Worm (Caenorhabditis elegans): ENCODE measurements around the gene D1005.10.

The D1005.10 gene

DNA sequence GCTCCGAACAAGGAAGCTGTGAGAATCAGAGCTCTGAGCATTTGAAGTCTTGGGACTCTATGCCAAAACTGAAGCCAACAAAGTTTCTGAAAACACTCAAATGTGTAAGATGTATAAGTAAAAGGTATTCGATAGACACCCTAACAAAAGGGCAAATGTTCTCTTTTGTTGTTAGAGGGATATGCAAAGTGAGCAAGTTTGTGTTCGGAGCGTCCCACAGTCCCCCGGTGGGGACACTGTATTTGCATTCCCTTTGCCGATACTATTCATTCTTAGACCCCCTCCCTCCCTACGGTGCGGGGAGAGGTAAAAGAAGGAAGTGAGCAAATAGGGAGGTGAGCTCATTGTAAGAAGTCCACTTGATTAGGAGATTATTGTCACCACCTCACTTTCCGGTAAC lies 11.6 kb upstream of the D1005.10 start, which contains the start of gene F09E10.6:
Gene F09E10.6 (minus strand): TSS at position 101 of the 400 bp plus-strand sequence.
- TF ChIP-seq ztf-29 (GFP tag; IDR thresholded peaks at IDR 0.05) = no peak
- no peak for TF ChIP-seq ref-1 (GFP tag; conservative IDR thresholded peaks at IDR 0.05)
- no peak for TF ChIP-seq tab-1 (GFP tag; IDR thresholded peaks at IDR 0.05)
- TF ChIP-seq flt-1 (GFP tag; IDR thresholded peaks at IDR 0.05) = no peak
- TF ChIP-seq ztf-23 (GFP tag; IDR thresholded peaks at IDR 0.05) = no peak
- TF ChIP-seq klf-2 (GFP tag; conservative IDR thresholded peaks at IDR 0.05) = no peak
- TF ChIP-seq T22C8.4 (GFP tag; IDR thresholded peaks at IDR 0.05) = no peak
- no peak for TF ChIP-seq med-1 (GFP tag; optimal IDR thresholded peaks at IDR 0.05; ENCODE audit: insufficient read depth)
- no peak for TF ChIP-seq cog-1 (tag; optimal IDR thresholded peaks at IDR 0.05)

DNA sequence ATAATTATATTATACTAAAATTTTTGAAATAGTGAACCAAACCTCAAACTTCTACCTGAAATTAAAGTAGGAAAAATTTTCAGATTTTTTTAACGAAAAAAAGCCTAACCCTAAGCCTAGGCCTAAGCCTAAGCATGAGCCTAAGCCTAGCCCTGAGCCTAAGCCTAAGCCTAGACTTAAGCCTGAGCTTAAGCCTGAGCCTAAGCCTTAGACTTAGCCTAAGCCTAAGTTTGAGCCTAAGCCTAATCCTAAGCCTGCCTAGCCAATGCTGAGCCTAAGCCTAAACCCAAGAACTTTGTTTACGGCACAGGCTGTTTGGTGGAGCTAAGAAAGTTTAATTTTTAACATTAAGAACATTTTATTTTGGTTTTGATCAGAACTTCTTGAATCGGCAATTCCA lies 10.0 kb upstream of the D1005.10 start:
- TF ChIP-seq ref-1 (GFP tag; conservative IDR thresholded peaks at IDR 0.05) (no peak), flt-1 (GFP tag; IDR thresholded peaks at IDR 0.05) (no peak), med-1 (GFP tag; optimal IDR thresholded peaks at IDR 0.05; ENCODE audit: insufficient read depth) (no peak), tab-1 (GFP tag; IDR thresholded peaks at IDR 0.05) (no peak), T22C8.4 (GFP tag; IDR thresholded peaks at IDR 0.05) (no peak), ztf-23 (GFP tag; IDR thresholded peaks at IDR 0.05) (no peak), cog-1 (tag; optimal IDR thresholded peaks at IDR 0.05) (no peak), ztf-29 (GFP tag; IDR thresholded peaks at IDR 0.05) (no peak; the same call in 1 of the 2 replicates), klf-2 (GFP tag; conservative IDR thresholded peaks at IDR 0.05) (no peak)

DNA sequence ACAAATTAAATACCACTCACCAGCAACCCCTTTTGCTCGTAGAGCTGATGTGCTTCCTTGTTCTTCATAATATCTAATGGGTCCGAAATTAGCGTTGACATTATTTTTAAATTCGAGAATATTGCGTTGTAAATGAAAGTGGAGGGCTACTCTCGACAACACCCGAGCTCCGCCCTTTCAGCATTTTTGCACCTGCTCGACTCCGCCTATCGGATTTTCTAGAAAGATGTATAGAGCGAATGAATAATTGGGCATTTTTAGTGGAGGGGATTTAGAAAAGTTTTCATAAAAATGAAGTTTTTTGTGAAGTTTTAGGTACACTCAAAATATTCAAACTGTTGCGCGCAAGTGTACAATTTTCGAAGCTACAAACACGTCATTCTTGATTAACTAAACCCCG lies 8.3 kb upstream of the D1005.10 start, which contains the start of gene F09E10.5:
Gene F09E10.5 (minus strand): TSS at position 101 of the 400 bp plus-strand sequence.
- TF ChIP-seq flt-1 (GFP tag; IDR thresholded peaks at IDR 0.05) (no peak), T22C8.4 (GFP tag; IDR thresholded peaks at IDR 0.05) (no peak), ztf-29 (GFP tag; IDR thresholded peaks at IDR 0.05) (no peak), klf-2 (GFP tag; conservative IDR thresholded peaks at IDR 0.05) (no peak), ztf-23 (GFP tag; IDR thresholded peaks at IDR 0.05) (no peak), ref-1 (GFP tag; conservative IDR thresholded peaks at IDR 0.05) (no peak)

DNA sequence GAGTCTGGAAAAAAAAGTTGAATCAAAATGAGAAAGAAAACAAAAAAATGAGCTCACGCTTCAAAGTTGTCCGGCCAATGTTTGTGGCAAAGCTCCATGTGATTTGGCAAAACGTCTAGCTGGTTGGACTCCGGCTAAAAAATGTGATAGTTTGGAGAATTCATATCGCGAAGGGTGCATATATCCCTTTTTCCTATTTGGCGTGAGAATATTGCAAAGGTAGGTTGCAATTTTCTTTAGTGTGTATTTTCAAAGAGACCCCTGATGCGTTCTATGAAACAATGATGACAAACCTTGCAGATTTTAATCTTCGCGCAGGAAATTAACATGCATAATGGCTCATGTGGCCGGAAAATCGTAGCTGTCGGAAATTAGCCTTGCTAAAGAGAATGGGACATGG lies 6.2 kb upstream of the D1005.10 start:
- TF ChIP-seq ztf-29 (GFP tag; IDR thresholded peaks at IDR 0.05) (no peak), cog-1 (tag; optimal IDR thresholded peaks at IDR 0.05) (no peak), T22C8.4 (GFP tag; IDR thresholded peaks at IDR 0.05) (no peak), med-1 (GFP tag; optimal IDR thresholded peaks at IDR 0.05; ENCODE audit: insufficient read depth) (no peak), tab-1 (GFP tag; IDR thresholded peaks at IDR 0.05) (no peak), klf-2 (GFP tag; conservative IDR thresholded peaks at IDR 0.05) (no peak), flt-1 (GFP tag; IDR thresholded peaks at IDR 0.05) (no peak), ref-1 (GFP tag; conservative IDR thresholded peaks at IDR 0.05) (no peak), ztf-23 (GFP tag; IDR thresholded peaks at IDR 0.05) (no peak)

DNA sequence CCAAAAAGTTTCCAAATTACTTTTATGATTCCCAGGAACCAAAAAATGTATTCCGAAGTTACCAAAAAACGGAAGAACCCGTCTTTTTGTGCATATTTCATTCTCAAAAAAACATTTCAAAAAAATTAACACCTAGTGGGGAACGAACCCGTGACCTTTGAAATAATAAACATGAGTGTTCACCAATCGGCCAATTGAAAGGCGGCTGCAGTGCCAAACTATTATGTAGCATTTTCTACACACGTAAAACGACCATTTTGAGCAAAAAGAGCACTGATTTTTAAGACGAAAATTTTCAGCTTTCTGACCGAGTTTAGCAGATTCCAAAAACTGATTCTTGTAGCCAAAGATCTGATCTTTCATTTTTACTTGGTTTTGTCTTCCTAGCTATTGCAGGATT lies 5.1 kb upstream of the D1005.10 start:
- TF ChIP-seq ztf-23 (GFP tag; IDR thresholded peaks at IDR 0.05) = no peak
- no peak for TF ChIP-seq flt-1 (GFP tag; IDR thresholded peaks at IDR 0.05)
- TF ChIP-seq med-1 (GFP tag; optimal IDR thresholded peaks at IDR 0.05; ENCODE audit: insufficient read depth) = no peak
- TF ChIP-seq cog-1 (tag; optimal IDR thresholded peaks at IDR 0.05) = no peak
- no peak for TF ChIP-seq ztf-29 (GFP tag; IDR thresholded peaks at IDR 0.05)
- TF ChIP-seq T22C8.4 (GFP tag; IDR thresholded peaks at IDR 0.05) = no peak
- TF ChIP-seq tab-1 (GFP tag; IDR thresholded peaks at IDR 0.05) = no peak
- no peak for TF ChIP-seq ref-1 (GFP tag; conservative IDR thresholded peaks at IDR 0.05)
- TF ChIP-seq klf-2 (GFP tag; conservative IDR thresholded peaks at IDR 0.05) = no peak

DNA sequence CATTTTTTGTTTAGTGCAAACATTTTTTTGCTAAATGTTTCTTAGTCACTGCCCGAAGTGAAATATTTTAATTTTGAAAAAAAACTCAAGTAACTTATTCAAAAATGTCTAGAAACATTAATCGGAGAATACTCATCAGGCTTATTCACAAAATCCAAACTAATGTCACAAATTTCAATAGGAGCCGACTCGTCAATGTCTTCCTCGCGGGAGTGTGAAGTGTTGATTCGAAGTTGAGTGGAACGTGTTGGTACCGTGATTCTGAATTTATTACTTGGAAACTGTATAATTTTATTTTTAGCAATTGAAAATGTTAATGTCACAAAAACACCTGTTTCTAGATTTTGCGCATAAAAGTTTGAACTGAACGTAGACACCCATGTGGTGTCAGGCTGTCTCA lies 3.6 kb upstream of the D1005.10 start:
- TF ChIP-seq med-1 (GFP tag; optimal IDR thresholded peaks at IDR 0.05; ENCODE audit: insufficient read depth) = no peak
- TF ChIP-seq ztf-29 (GFP tag; IDR thresholded peaks at IDR 0.05) = no peak

DNA sequence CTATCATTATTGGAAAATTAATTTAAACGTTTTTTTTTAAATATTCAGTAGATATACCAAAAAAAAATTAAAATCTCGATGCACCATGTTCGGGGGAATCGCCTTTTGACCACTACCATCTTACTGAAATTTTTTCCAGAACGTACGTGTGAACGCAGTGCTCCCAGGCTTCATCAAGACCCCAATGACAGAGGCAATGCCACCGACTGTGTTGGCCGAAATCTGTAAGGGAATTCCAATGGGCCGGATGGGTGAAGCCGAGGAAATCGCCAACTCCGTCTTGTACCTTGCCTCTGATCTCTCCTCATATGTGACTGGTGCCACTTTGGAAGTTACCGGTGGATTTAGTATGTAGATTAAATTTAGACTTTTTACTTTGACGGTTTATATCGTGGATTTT lies 2.8 kb upstream of the D1005.10 start:
- TF ChIP-seq klf-2 (GFP tag; conservative IDR thresholded peaks at IDR 0.05) = no peak
- no peak for TF ChIP-seq cog-1 (tag; optimal IDR thresholded peaks at IDR 0.05)
- no peak for TF ChIP-seq tab-1 (GFP tag; IDR thresholded peaks at IDR 0.05)
- no peak for TF ChIP-seq ref-1 (GFP tag; conservative IDR thresholded peaks at IDR 0.05)
- no peak for TF ChIP-seq flt-1 (GFP tag; IDR thresholded peaks at IDR 0.05)
- TF ChIP-seq ztf-29 (GFP tag; IDR thresholded peaks at IDR 0.05) = no peak
- no peak for TF ChIP-seq T22C8.4 (GFP tag; IDR thresholded peaks at IDR 0.05)
- TF ChIP-seq med-1 (GFP tag; optimal IDR thresholded peaks at IDR 0.05; ENCODE audit: insufficient read depth) = no peak
- TF ChIP-seq ztf-23 (GFP tag; IDR thresholded peaks at IDR 0.05) = no peak

DNA sequence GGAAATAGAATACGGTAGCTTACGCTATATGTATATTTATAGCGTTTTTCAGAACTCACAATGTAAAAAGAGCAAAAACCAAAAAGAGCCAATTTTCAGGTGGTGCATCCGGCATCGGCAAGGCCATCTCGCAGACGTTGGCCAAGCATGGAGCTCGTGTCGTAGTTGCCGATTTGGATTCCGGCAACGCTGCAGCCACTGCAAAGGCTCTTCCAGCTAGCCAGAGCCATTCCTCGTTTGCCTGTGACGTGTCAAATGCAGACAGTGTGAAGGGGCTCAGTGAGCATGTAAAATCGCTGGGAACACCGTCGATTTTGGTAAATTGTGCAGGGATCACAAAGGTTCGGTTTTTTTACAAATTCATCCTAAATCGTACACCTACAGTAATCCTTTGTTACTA lies 1.1 kb upstream of the D1005.10 start:
- TF ChIP-seq T22C8.4 (GFP tag; IDR thresholded peaks at IDR 0.05) (no peak), ztf-23 (GFP tag; IDR thresholded peaks at IDR 0.05) (no peak), ztf-29 (GFP tag; IDR thresholded peaks at IDR 0.05) (no peak), tab-1 (GFP tag; IDR thresholded peaks at IDR 0.05) (no peak), klf-2 (GFP tag; conservative IDR thresholded peaks at IDR 0.05) (no peak), ref-1 (GFP tag; conservative IDR thresholded peaks at IDR 0.05) (no peak), flt-1 (GFP tag; IDR thresholded peaks at IDR 0.05) (no peak), cog-1 (tag; optimal IDR thresholded peaks at IDR 0.05) (no peak), med-1 (GFP tag; optimal IDR thresholded peaks at IDR 0.05; ENCODE audit: insufficient read depth) (no peak)

DNA sequence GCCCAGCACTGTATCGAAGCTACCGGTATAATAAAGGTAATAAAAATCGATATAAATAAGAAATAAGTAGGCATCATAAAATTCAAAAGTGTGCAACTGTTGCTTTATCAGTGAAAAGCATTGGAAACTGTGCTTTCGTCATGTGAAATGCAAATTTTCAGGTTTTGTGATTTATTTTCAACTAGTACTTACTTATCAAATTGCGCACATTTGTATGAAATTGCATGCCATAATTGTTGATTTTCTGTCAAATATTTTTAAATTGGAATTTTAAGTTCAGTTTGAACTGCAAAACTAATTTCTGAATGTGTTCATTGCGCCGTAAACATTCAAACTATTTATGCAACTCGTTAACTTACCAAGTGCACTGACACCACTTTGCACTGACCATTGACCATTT lies 267 bp downstream of the D1005.10 start, which contains the start of gene D1005.4:
Gene D1005.4 (minus strand): TSS at position 101 of the 400 bp plus-strand sequence.
- TF ChIP-seq med-1 (GFP tag; optimal IDR thresholded peaks at IDR 0.05; ENCODE audit: insufficient read depth) (no peak), ref-1 (GFP tag; conservative IDR thresholded peaks at IDR 0.05) (no peak), tab-1 (GFP tag; IDR thresholded peaks at IDR 0.05) (no peak), klf-2 (GFP tag; conservative IDR thresholded peaks at IDR 0.05) (no peak), ztf-29 (GFP tag; IDR thresholded peaks at IDR 0.05) (no peak), cog-1 (tag; optimal IDR thresholded peaks at IDR 0.05) (no peak), T22C8.4 (GFP tag; IDR thresholded peaks at IDR 0.05) (no peak), ztf-23 (GFP tag; IDR thresholded peaks at IDR 0.05) (no peak), flt-1 (GFP tag; IDR thresholded peaks at IDR 0.05) (no peak)

DNA sequence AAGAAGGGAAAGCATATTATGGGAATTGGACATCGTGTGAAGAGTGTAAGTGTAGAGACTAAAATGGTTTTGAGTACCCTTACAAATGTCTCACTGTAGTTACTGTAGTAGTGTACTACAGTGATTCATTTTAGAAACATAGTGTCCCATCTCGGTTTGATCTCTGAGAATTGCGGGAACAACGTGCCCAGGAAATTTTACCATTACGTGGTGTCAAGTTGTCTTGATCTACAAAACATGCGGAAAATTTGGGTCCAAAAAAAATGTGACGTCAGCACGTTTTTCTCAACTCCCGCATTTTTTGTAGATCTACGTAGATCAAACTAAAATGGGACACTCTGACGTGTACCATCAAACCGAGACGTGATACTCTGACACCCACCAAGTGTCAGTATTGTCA lies 2.8 kb downstream of the D1005.10 start:
- TF ChIP-seq cog-1 (tag; optimal IDR thresholded peaks at IDR 0.05) (no peak), T22C8.4 (GFP tag; IDR thresholded peaks at IDR 0.05) (no peak), klf-2 (GFP tag; conservative IDR thresholded peaks at IDR 0.05) (no peak), ztf-23 (GFP tag; IDR thresholded peaks at IDR 0.05) (no peak), ztf-29 (GFP tag; IDR thresholded peaks at IDR 0.05) (no peak), ref-1 (GFP tag; conservative IDR thresholded peaks at IDR 0.05) (no peak)

All from whole organism, midembryonic.